Worm (Caenorhabditis elegans) whole organism, young adult: ENCODE data around the gene fbxc-50.
"Not testable (repeated sequence)": the region's sequence is repeated elsewhere in the genome, so short reads cannot be mapped to it uniquely, and the experiment has no call there.

Experiments
- B0261.1 ChIP-seq: sonication (generic microtip); optimal IDR thresholded peaks from 2 replicates; lab custom pipeline; 2016; ENCODE audit warnings: mild to moderate bottlenecking, missing genetic modification characterization, moderate library complexity, missing compliant biosample characterization
- B0336.3 ChIP-seq: fragments of 200-800 bp; sonication (Bioruptor generic); IDR thresholded peaks from 2 replicates; pipeline ENCODE4 v1.3.6; 2022; ENCODE audit warnings: missing genetic modification characterization, missing compliant biosample characterization
- F57C9.4 ChIP-seq: sonication (generic microtip); optimal IDR thresholded peaks from 2 replicates; lab custom pipeline; 2017; ENCODE audit warnings: mild to moderate bottlenecking, missing genetic modification characterization, missing compliant biosample characterization
- K11D2.4 ChIP-seq: fragments of 200-800 bp; sonication (Bioruptor generic); IDR thresholded peaks from 2 replicates; pipeline ENCODE4 v1.3.6; 2022; ENCODE audit warnings: missing genetic modification reagents, missing genetic modification characterization, missing compliant biosample characterization
- Y53F4B.3 ChIP-seq: fragments of 200-800 bp; sonication (Bioruptor generic); IDR thresholded peaks from 2 replicates; pipeline ENCODE4 v1.3.6; 2022; ENCODE audit warnings: missing genetic modification reagents, missing genetic modification characterization, missing compliant biosample characterization
- Y53G8AR.9 ChIP-seq: fragments of 200-800 bp; sonication (Bioruptor generic); conservative IDR thresholded peaks from 2 replicates; pipeline ENCODE4 v1.3.6; 2022; ENCODE audit warnings: missing genetic modification reagents, missing genetic modification characterization, missing compliant biosample characterization
- ZK185.1 ChIP-seq: sonication (generic microtip); optimal IDR thresholded peaks from 2 replicates; lab custom pipeline; 2016; ENCODE audit warnings: mild to moderate bottlenecking, missing genetic modification characterization, missing compliant biosample characterization; ENCODE audit not compliant: poor library complexity, severe bottlenecking
- cebp-2 ChIP-seq: fragments of 200-800 bp; sonication (Bioruptor generic); IDR thresholded peaks from 2 replicates; pipeline ENCODE4 v1.3.6; 2022; ENCODE audit warnings: missing genetic modification characterization, missing compliant biosample characterization
- ceh-27 ChIP-seq: fragments of 200-800 bp; sonication (Bioruptor generic); optimal IDR thresholded peaks from 2 replicates; lab custom pipeline; 2018; ENCODE audit warnings: mild to moderate bottlenecking, missing genetic modification characterization, moderate library complexity, missing compliant biosample characterization
- ceh-58 ChIP-seq: fragments of 200-800 bp; sonication (Bioruptor generic); IDR thresholded peaks from 2 replicates; pipeline ENCODE4 v1.3.6; 2022; ENCODE audit warnings: missing genetic modification characterization, missing compliant biosample characterization
- dpl-1 ChIP-seq: fragments of 150-350 bp; optimal IDR thresholded peaks from 2 replicates; lab custom pipeline; 2014; ENCODE audit warnings: missing biosample characterization, missing genetic modification reagents, missing genetic modification characterization
- efl-1 ChIP-seq: fragments of 150-350 bp; optimal IDR thresholded peaks from 2 replicates; lab custom pipeline; 2014; ENCODE audit warnings: missing biosample characterization, missing genetic modification reagents, missing genetic modification characterization
- egl-18 ChIP-seq: fragments of 200-800 bp; sonication (Bioruptor generic); IDR thresholded peaks from 2 replicates; pipeline ENCODE4 v1.3.6; 2022; ENCODE audit warnings: missing genetic modification reagents, missing genetic modification characterization, missing compliant biosample characterization
- ets-4 ChIP-seq: fragments of 200-800 bp; sonication (Bioruptor generic); optimal IDR thresholded peaks from 2 replicates; lab custom pipeline; 2018; ENCODE audit warnings: mild to moderate bottlenecking, missing genetic modification characterization, missing compliant biosample characterization
- hlh-26 ChIP-seq: fragments of 200-800 bp; sonication (Bioruptor generic); conservative IDR thresholded peaks from 2 replicates; pipeline ENCODE4 v1.3.6; 2022; ENCODE audit warnings: missing genetic modification reagents, missing genetic modification characterization, missing compliant biosample characterization
- hmg-1.2 ChIP-seq: fragments of 200-800 bp; sonication (Bioruptor generic); IDR thresholded peaks from 2 replicates; pipeline ENCODE4 v1.3.6; 2022; ENCODE audit warnings: missing genetic modification reagents, missing genetic modification characterization, missing compliant biosample characterization
- lag-1 ChIP-seq: fragments of 200-800 bp; sonication (Bioruptor generic); IDR thresholded peaks from 2 replicates; pipeline ENCODE4 v1.3.6; 2022; ENCODE audit warnings: missing genetic modification reagents, missing genetic modification characterization, missing compliant biosample characterization
- lin-35 ChIP-seq, 3 experiments: fragments of 150-350 bp in 2 of 3; sonication (generic microtip) in 1 of 3; optimal IDR thresholded peaks; 2 replicates each; lab custom pipeline; 2014 to 2018; ENCODE audit warnings: missing biosample characterization in 3 of 3, missing genetic modification characterization in 3 of 3, missing genetic modification reagents in 3 of 3
- lin-54 ChIP-seq: fragments of 200-800 bp; sonication (Bioruptor generic); optimal IDR thresholded peaks from 2 replicates; lab custom pipeline; 2018; ENCODE audit warnings: mild to moderate bottlenecking, missing genetic modification characterization, missing compliant biosample characterization
- madf-6 ChIP-seq: fragments of 200-800 bp; sonication (Bioruptor generic); IDR thresholded peaks from 2 replicates; pipeline ENCODE4 v1.3.6; 2022; ENCODE audit warnings: missing genetic modification reagents, missing genetic modification characterization, missing compliant biosample characterization
- mcd-1 ChIP-seq: fragments of 200-800 bp; sonication (Bioruptor generic); IDR thresholded peaks from 2 replicates; pipeline ENCODE4 v1.3.6; 2022; ENCODE audit warnings: missing genetic modification reagents, missing genetic modification characterization, missing compliant biosample characterization
- mel-28 ChIP-seq: sonication (generic microtip); optimal IDR thresholded peaks from 2 replicates; lab custom pipeline; 2016; ENCODE audit warnings: borderline replicate concordance, mild to moderate bottlenecking, missing genetic modification characterization, missing compliant biosample characterization
- mes-4 ChIP-seq: sonication (generic microtip); optimal IDR thresholded peaks from 2 replicates; lab custom pipeline; 2016; ENCODE audit warnings: missing genotype, missing genetic modification characterization, missing compliant biosample characterization
- mxl-1 ChIP-seq: sonication (generic microtip); optimal IDR thresholded peaks from 2 replicates; lab custom pipeline; 2016; ENCODE audit warnings: missing genetic modification characterization, missing compliant biosample characterization
- nhr-179 ChIP-seq: sonication (generic microtip); optimal IDR thresholded peaks from 2 replicates; lab custom pipeline; 2016; ENCODE audit warnings: mild to moderate bottlenecking, missing genetic modification characterization, missing compliant biosample characterization
- nhr-27 ChIP-seq: fragments of 200-800 bp; sonication (Bioruptor generic); optimal IDR thresholded peaks from 2 replicates; lab custom pipeline; 2018; ENCODE audit warnings: mild to moderate bottlenecking, missing genetic modification characterization, moderate library complexity, missing compliant biosample characterization
- nhr-80 ChIP-seq: sonication (generic microtip); optimal IDR thresholded peaks from 2 replicates; lab custom pipeline; 2016; ENCODE audit warnings: missing genetic modification characterization, missing compliant biosample characterization
- nhr-90 ChIP-seq: sonication (generic microtip); optimal IDR thresholded peaks from 2 replicates; lab custom pipeline; 2016; ENCODE audit warnings: missing genotype, mild to moderate bottlenecking, missing genetic modification characterization, missing compliant biosample characterization
- repo-1 ChIP-seq: sonication (generic microtip); optimal IDR thresholded peaks from 2 replicates; lab custom pipeline; 2017; ENCODE audit warnings: mild to moderate bottlenecking, missing genetic modification characterization, missing compliant biosample characterization
- sdz-38 ChIP-seq: sonication (generic microtip); optimal IDR thresholded peaks from 2 replicates; lab custom pipeline; 2016; ENCODE audit warnings: missing genotype, missing genetic modification characterization, missing compliant biosample characterization
- snpc-3.4 ChIP-seq: sonication (generic microtip); optimal IDR thresholded peaks from 2 replicates; lab custom pipeline; 2017; ENCODE audit warnings: missing genetic modification characterization, mild to moderate bottlenecking, missing compliant biosample characterization, antibody characterized with exemption, moderate library complexity, missing genotype, missing genetic modification reagents

The fbxc-50 gene

DNA sequence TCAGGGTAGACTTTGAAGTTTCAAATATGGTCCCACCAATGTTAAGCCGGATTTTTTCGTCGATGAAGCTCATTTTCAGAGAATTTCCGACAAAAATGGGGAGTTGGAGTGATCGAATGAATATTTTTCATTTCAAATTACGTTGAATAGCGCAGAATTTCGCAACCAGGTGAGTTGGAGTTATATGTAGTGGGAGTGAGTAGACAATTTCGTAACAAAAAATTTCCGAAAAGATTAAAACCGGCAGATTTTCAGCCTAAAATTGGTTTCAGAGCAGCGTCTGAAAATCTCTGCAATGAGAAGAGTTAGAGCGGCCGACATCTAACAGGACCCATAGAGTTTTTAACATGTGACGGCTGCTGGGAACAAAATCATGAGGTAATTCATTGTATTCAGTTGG lies 39.2 kb downstream of the fbxc-50 start, which contains the start of gene sdz-35:
sdz-35 (minus strand) TSS at position 101 of the 400 bp plus-strand sequence.
- no peak for TF ChIP-seq snpc-3.4 (tag; lab: Kevin White, UChicago)
- TF ChIP-seq mel-28 (tag; lab: Kevin White, UChicago) = no peak
- no peak for TF ChIP-seq ceh-27
- TF ChIP-seq ZK185.1 (tag; lab: Kevin White, UChicago) = no peak
- TF ChIP-seq dpl-1 (GFP tag; lab: Kevin White, UChicago) = no peak
- TF ChIP-seq repo-1 (tag; lab: Kevin White, UChicago) = no peak
- TF ChIP-seq lin-35 (GFP tag; optimal IDR thresholded peaks at IDR 0.05; lab: Kevin White, UChicago) = no peak
- no peak for TF ChIP-seq hlh-26 (GFP tag; lab: Robert Waterston, UW)
- no peak for TF ChIP-seq mxl-1
- TF ChIP-seq mes-4 (tag; lab: Kevin White, UChicago) = no peak

DNA sequence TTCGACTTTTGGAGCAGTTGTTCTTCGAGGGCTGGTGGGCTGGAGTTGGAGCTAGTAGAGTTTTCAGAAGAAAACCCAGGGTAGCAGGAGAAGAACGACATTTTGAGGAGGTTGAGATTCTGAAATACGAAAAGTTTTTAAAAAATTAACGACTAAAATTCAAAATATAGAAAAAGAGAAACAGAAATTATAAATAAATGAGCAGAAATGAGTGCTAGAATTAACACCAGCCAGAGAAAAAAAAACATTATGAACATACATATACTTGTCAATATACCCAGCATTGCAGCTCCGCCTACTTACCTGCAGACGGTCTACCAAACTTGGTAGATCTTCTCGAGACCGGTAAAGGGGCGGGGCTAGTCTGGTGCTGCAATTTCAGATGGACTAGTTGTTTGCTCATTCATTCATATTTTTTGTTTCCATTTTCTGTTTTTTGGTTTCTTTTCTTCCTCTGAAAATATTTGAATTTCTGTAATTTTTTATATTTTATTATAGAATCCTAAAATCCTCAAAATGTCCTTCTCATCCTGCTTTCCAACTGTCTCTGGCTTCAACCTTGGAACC lies 41.4 kb downstream of the fbxc-50 start, which contains the start of the genes ZC239.20 and ZC239.21:
ZC239.20 (minus strand) TSS at position 101 of the 567 bp plus-strand sequence.
ZC239.21 (plus strand) TSS at position 517 of the 567 bp plus-strand sequence.
- no peak for TF ChIP-seq mes-4 (tag; lab: Kevin White, UChicago)

DNA sequence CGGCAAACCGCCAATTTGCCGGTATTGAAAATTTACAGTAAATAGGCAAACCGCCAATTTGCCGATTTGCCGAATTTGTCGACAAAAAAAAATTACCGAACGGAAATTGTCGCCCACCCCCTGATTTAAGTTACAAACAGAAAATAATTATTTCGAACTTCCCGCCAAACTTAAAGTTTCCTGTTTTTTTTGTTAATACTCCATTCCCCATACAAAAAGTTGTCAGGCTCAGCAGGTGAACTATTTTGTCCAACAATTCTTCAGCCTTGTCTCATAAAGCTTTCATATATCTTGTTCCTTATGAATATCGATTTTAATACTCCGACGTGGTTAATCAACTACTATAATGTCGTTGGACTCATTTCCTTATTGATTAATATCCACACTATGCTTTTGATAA lies 44.5 kb downstream of the fbxc-50 start, which contains the start of gene sri-50:
sri-50 (plus strand) TSS at position 301 of the 400 bp plus-strand sequence.
- TF ChIP-seq lin-54 (GFP tag; lab: Kevin White, UChicago) = no peak
- no peak for TF ChIP-seq F57C9.4 (tag; lab: Kevin White, UChicago)

DNA sequence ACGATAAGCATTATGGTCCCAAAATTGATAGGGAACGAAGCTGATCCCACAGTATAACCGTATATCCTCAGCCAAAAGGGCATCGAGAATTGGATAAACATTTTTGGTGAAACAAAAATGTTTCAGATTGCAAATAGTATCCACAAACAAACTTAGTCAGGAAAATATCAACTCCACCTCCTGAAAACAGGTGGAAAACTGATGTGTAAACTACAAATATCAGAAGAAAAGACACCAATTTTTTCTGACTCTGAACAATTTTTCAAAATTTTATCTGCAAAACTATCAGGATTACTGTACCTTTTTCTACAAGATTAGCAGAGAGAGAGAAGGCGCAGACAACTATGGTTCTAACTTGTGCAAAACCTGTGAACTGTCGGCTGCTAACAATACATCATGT lies 45.4 kb downstream of the fbxc-50 start, which contains the start of gene sri-53:
sri-53 (minus strand) TSS at position 101 of the 400 bp plus-strand sequence.
- no peak for TF ChIP-seq lin-35 (GFP tag; optimal IDR thresholded peaks at IDR 0.05; lab: Kevin White, UChicago)
- no peak for TF ChIP-seq lag-1 (GFP tag; lab: Robert Waterston, UW)
- TF ChIP-seq nhr-27 (tag; lab: Kevin White, UChicago) = no peak
- TF ChIP-seq B0336.3 (GFP tag; lab: Robert Waterston, UW) = no peak

DNA sequence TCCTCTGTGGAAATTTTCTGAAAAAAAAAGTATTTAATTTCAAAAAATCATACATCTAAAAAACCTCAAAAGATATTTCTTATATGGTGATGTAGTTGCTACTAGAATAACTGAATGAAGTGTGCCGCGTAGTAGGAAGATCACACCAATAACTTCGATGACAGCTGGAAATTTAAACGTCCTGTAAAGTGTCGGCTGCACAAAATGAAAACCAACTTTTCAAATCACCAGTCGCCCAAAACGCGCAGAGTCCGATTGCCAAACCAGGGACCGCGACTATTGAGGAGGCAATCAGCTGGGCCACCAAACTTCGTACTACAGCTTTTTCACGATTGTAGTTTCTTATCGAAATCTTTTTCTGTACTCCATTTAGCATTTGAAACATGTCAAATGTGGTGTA lies 46.7 kb downstream of the fbxc-50 start, which contains the start of gene sri-48:
sri-48 (minus strand) TSS at position 101 of the 400 bp plus-strand sequence.
- not testable (repeated sequence) for TF ChIP-seq nhr-90 (tag; lab: Kevin White, UChicago); nhr-80 (tag; lab: Kevin White, UChicago); cebp-2 (GFP tag; lab: Robert Waterston, UW)

DNA sequence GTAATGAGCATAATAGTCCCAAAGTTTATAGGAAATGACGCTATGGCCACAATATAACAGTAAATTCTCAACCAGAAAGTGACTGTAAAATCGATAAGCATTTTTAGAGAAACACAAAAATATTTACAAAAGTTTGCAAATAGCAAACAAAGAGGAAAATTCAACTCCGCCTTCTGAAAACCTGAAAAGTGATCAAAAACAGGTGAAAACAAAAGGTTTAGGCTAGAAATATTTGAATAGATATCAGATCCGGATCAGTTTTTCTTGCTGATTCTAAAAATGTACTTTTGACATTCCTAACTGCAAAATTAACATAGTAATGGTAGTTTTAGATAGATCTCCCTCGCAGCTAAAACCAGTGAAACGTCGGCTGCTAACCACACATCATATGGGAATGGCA lies 48.9 kb downstream of the fbxc-50 start, which contains the start of gene sri-51:
sri-51 (minus strand) TSS at position 101 of the 400 bp plus-strand sequence.
- TF ChIP-seq ets-4 (GFP tag; lab: Kevin White, UChicago) (no peak), Y53G8AR.9 (GFP tag; lab: Robert Waterston, UW) (no peak), Y53F4B.3 (GFP tag; lab: Robert Waterston, UW) (no peak), ceh-58 (GFP tag; lab: Robert Waterston, UW) (no peak), cebp-2 (GFP tag; lab: Robert Waterston, UW) (no peak), egl-18 (no peak), mcd-1 (no peak), lin-35 (GFP tag; optimal IDR thresholded peaks at IDR 0.05; lab: Kevin White, UChicago) (no peak), nhr-179 (tag; lab: Kevin White, UChicago) (no peak), B0261.1 (tag; lab: Kevin White, UChicago) (no peak), sdz-38 (tag; lab: Kevin White, UChicago) (no peak), hmg-1.2 (no peak), efl-1 (GFP tag; lab: Kevin White, UChicago) (no peak), K11D2.4 (GFP tag; lab: Robert Waterston, UW) (no peak), madf-6 (GFP tag; lab: Robert Waterston, UW) (no peak), nhr-80 (tag; lab: Kevin White, UChicago) (no peak)
